Worm (Caenorhabditis elegans) whole organism, mixed stage, embryonic: ENCODE data around the gene M04B2.4.

Source experiments
- bed-3 ChIP-seq: fragments of 200-800 bp; sonication (Bioruptor generic); optimal IDR thresholded peaks from 3 replicates; lab custom pipeline; 2018; ENCODE audit warnings: mild to moderate bottlenecking, missing genetic modification characterization, moderate library complexity, missing compliant biosample characterization
- blmp-1 ChIP-seq: fragments of 150-350 bp; optimal IDR thresholded peaks from 2 replicates; lab custom pipeline; 2014; ENCODE audit warnings: missing biosample characterization, missing genetic modification characterization
- ceh-39 ChIP-seq: fragments of 150-350 bp; optimal IDR thresholded peaks from 2 replicates; lab custom pipeline; 2014; ENCODE audit warnings: missing biosample characterization, missing genetic modification characterization
- ceh-43 ChIP-seq: fragments of 200-800 bp; sonication (Bioruptor generic); optimal IDR thresholded peaks from 2 replicates; lab custom pipeline; 2018; ENCODE audit warnings: mild to moderate bottlenecking, missing genetic modification characterization, moderate library complexity, missing compliant biosample characterization
- ceh-83 ChIP-seq: fragments of 200-800 bp; sonication (Bioruptor generic); optimal IDR thresholded peaks from 2 replicates; lab custom pipeline; 2018; ENCODE audit warnings: mild to moderate bottlenecking, missing genetic modification characterization, missing compliant biosample characterization
- ces-1 ChIP-seq: fragments of 150-350 bp; optimal IDR thresholded peaks from 2 replicates; lab custom pipeline; 2014; ENCODE audit warnings: missing biosample characterization, missing genetic modification reagents, missing genetic modification characterization
- cnd-1 ChIP-seq: fragments of 200-800 bp; sonication (Bioruptor generic); optimal IDR thresholded peaks from 2 replicates; lab custom pipeline; 2018; ENCODE audit warnings: mild to moderate bottlenecking, missing genetic modification characterization, missing compliant biosample characterization
- drap-1 ChIP-seq: fragments of 200-800 bp; sonication (Bioruptor generic); optimal IDR thresholded peaks from 3 replicates; lab custom pipeline; 2018; ENCODE audit warnings: mild to moderate bottlenecking, missing genetic modification characterization, missing compliant biosample characterization
- elt-1 ChIP-seq: sonication (generic microtip); optimal IDR thresholded peaks from 2 replicates; lab custom pipeline; 2017; ENCODE audit warnings: missing genetic modification characterization, mild to moderate bottlenecking, missing compliant biosample characterization, antibody characterized with exemption, moderate library complexity, borderline replicate concordance; ENCODE audit not compliant: insufficient read depth
- elt-3 ChIP-seq: fragments of 150-350 bp; optimal IDR thresholded peaks from 2 replicates; lab custom pipeline; 2014; ENCODE audit warnings: missing biosample characterization, missing genetic modification characterization
- flh-1 ChIP-seq: fragments of 200-800 bp; sonication (Bioruptor generic); optimal IDR thresholded peaks from 2 replicates; lab custom pipeline; 2018; ENCODE audit warnings: mild to moderate bottlenecking, missing genetic modification characterization, moderate library complexity, missing compliant biosample characterization
- ham-2 ChIP-seq: fragments of 200-800 bp; sonication (Bioruptor generic); optimal IDR thresholded peaks from 2 replicates; lab custom pipeline; 2018; ENCODE audit warnings: mild to moderate bottlenecking, missing genetic modification characterization, missing compliant biosample characterization
- hlh-1 ChIP-seq: fragments of 150-350 bp; optimal IDR thresholded peaks from 2 replicates; lab custom pipeline; 2014; ENCODE audit warnings: missing biosample characterization, missing genetic modification reagents, missing genetic modification characterization
- lin-13 ChIP-seq: fragments of 150-350 bp; optimal IDR thresholded peaks from 2 replicates; lab custom pipeline; 2014; ENCODE audit warnings: missing biosample characterization, missing genetic modification characterization
- lin-32 ChIP-seq: fragments of 200-800 bp; sonication (Bioruptor generic); optimal IDR thresholded peaks from 2 replicates; lab custom pipeline; 2018; ENCODE audit warnings: mild to moderate bottlenecking, missing genetic modification characterization, missing compliant biosample characterization
- lsy-2 ChIP-seq: fragments of 150-350 bp; optimal IDR thresholded peaks from 2 replicates; lab custom pipeline; 2014; ENCODE audit warnings: missing biosample characterization, missing genetic modification characterization
- mab-5 ChIP-seq: fragments of 150-350 bp; optimal IDR thresholded peaks from 2 replicates; lab custom pipeline; 2014; ENCODE audit warnings: missing biosample characterization, missing genetic modification characterization
- mep-1 ChIP-seq: fragments of 150-350 bp; optimal IDR thresholded peaks from 2 replicates; lab custom pipeline; 2017; ENCODE audit warnings: missing biosample characterization, missing genetic modification reagents, missing genetic modification characterization, inconsistent platforms
- mls-2 ChIP-seq: sonication (generic microtip); optimal IDR thresholded peaks from 2 replicates; lab custom pipeline; 2016; ENCODE audit warnings: mild to moderate bottlenecking, missing genetic modification characterization, moderate library complexity, missing compliant biosample characterization
- nhr-12 ChIP-seq: fragments of 150-350 bp; optimal IDR thresholded peaks from 2 replicates; lab custom pipeline; 2014; ENCODE audit warnings: missing biosample characterization, missing genetic modification characterization
- nhr-2 ChIP-seq: fragments of 150-350 bp; optimal IDR thresholded peaks from 2 replicates; lab custom pipeline; 2014; ENCODE audit warnings: missing biosample characterization, missing genetic modification characterization
- nhr-237 ChIP-seq: fragments of 150-350 bp; optimal IDR thresholded peaks from 2 replicates; lab custom pipeline; 2014; ENCODE audit warnings: missing biosample characterization, missing genetic modification characterization
- nhr-28 ChIP-seq: fragments of 150-350 bp; optimal IDR thresholded peaks from 2 replicates; lab custom pipeline; 2014; ENCODE audit warnings: missing biosample characterization, missing genetic modification characterization
- nhr-76 ChIP-seq: sonication (generic microtip); optimal IDR thresholded peaks from 2 replicates; lab custom pipeline; 2017; ENCODE audit warnings: missing biosample characterization, missing genetic modification characterization
- pha-4 ChIP-seq: fragments of 150-350 bp; optimal IDR thresholded peaks from 2 replicates; lab custom pipeline; 2018; ENCODE audit warnings: missing biosample characterization, missing genetic modification reagents, missing genetic modification characterization
- sem-2 ChIP-seq: fragments of 200-800 bp; sonication (Bioruptor generic); optimal IDR thresholded peaks from 2 replicates; lab custom pipeline; 2018; ENCODE audit warnings: mild to moderate bottlenecking, missing genetic modification characterization, missing compliant biosample characterization
- snpc-4 ChIP-seq: fragments of 150-350 bp; optimal IDR thresholded peaks from 2 replicates; lab custom pipeline; 2014; ENCODE audit warnings: missing biosample characterization, missing genetic modification characterization
- sptf-1 ChIP-seq: sonication (generic microtip); optimal IDR thresholded peaks from 2 replicates; lab custom pipeline; 2017; ENCODE audit warnings: mild to moderate bottlenecking, missing genetic modification characterization, moderate library complexity, missing compliant biosample characterization
- tbx-8 ChIP-seq: fragments of 200-800 bp; sonication (Bioruptor generic); optimal IDR thresholded peaks from 2 replicates; lab custom pipeline; 2018; ENCODE audit warnings: mild to moderate bottlenecking, missing genetic modification characterization, moderate library complexity, missing compliant biosample characterization
- unc-120 ChIP-seq: sonication (generic microtip); optimal IDR thresholded peaks from 2 replicates; lab custom pipeline; 2017; ENCODE audit warnings: missing genetic modification characterization, missing compliant biosample characterization; ENCODE audit not compliant: poor library complexity, severe bottlenecking
- unc-39 ChIP-seq: fragments of 150-350 bp; optimal IDR thresholded peaks from 2 replicates; lab custom pipeline; 2014; ENCODE audit warnings: missing biosample characterization, missing genetic modification characterization
- unc-62 ChIP-seq: fragments of 150-350 bp; optimal IDR thresholded peaks from 2 replicates; lab custom pipeline; 2014; ENCODE audit warnings: missing biosample characterization, missing genetic modification reagents, missing genetic modification characterization
- zip-8 ChIP-seq: fragments of 150-350 bp; optimal IDR thresholded peaks from 2 replicates; lab custom pipeline; 2014; ENCODE audit warnings: missing biosample characterization, missing genetic modification characterization
- ztf-11 ChIP-seq: fragments of 150-350 bp; optimal IDR thresholded peaks from 2 replicates; lab custom pipeline; 2014; ENCODE audit warnings: missing biosample characterization, missing genetic modification characterization

The M04B2.4 gene

ce11 chrIV:11520960-11521359 is at the start of gene M04B2.4, which contains the start of gene gfl-1:
Gene M04B2.4, minus strand, starts transcription at chrIV:11521031.
Gene gfl-1, plus strand, starts transcription at chrIV:11521290.
- TF ChIP-seq nhr-237 (tag; lab: Kevin White, UChicago) (peak; percentile 10), nhr-2 (tag; lab: Kevin White, UChicago) (no peak), ceh-43 (GFP tag; lab: Kevin White, UChicago) (no peak), ces-1 (peak; percentile 10), unc-39 (tag; lab: Kevin White, UChicago) (no peak), nhr-76 (tag; lab: Kevin White, UChicago) (no peak), elt-1 (tag; lab: Kevin White, UChicago) (no peak)

ce11 chrIV:11570200-11570599 is 49.4 kb upstream of the M04B2.4 start, which contains the start of gene srgp-1:
Gene srgp-1, plus strand, starts transcription at chrIV:11570500.
- no peak for TF ChIP-seq ztf-11 (tag; lab: Kevin White, UChicago)
- no peak for TF ChIP-seq mls-2 (tag; lab: Kevin White, UChicago)
- no peak for TF ChIP-seq unc-120 (tag; lab: Kevin White, UChicago)
- no peak for TF ChIP-seq hlh-1 (tag; lab: Kevin White, UChicago)
- TF ChIP-seq ham-2 = no peak
- TF ChIP-seq nhr-28 (tag; lab: Kevin White, UChicago) = no peak
- TF ChIP-seq elt-1 (tag; lab: Kevin White, UChicago) = no peak
- no peak for TF ChIP-seq zip-8 (tag; lab: Kevin White, UChicago)
- no peak for TF ChIP-seq ceh-39 (tag; lab: Kevin White, UChicago)
- TF ChIP-seq pha-4 (tag; lab: Kevin White, UChicago) = no peak
- TF ChIP-seq mab-5 (tag; lab: Kevin White, UChicago) = no peak

- TF ChIP-seq elt-3 (tag; lab: Kevin White, UChicago) (no peak), zip-8 (tag; lab: Kevin White, UChicago) (no peak), pha-4 (tag; lab: Kevin White, UChicago) (no peak), cnd-1 (no peak), ham-2 (no peak), ztf-11 (tag; lab: Kevin White, UChicago) (no peak), nhr-237 (tag; lab: Kevin White, UChicago) (no peak), sptf-1 (tag; lab: Kevin White, UChicago) (no peak), blmp-1 (tag; lab: Kevin White, UChicago) (no peak)
- TF ChIP-seq, all 35 proteins: peak for 0
Observed at ce11 chrIV:11569795-11570194, 49.0 kb upstream of the M04B2.4 start.

ce11 chrIV:11568249-11568940 is 47.6 kb upstream of the M04B2.4 start:
- peak; percentile 26 for TF ChIP-seq ham-2
- TF ChIP-seq ztf-11 (tag; lab: Kevin White, UChicago) = no peak
- TF ChIP-seq mls-2 (tag; lab: Kevin White, UChicago) = no peak
- TF ChIP-seq pha-4 (tag; lab: Kevin White, UChicago) = peak; percentile 82
- no peak for TF ChIP-seq unc-120 (tag; lab: Kevin White, UChicago)
- TF ChIP-seq elt-3 (tag; lab: Kevin White, UChicago) = no peak
- TF ChIP-seq lsy-2 (tag; lab: Kevin White, UChicago) = no peak
- no peak for TF ChIP-seq bed-3 (GFP tag; lab: Kevin White, UChicago)
- TF ChIP-seq zip-8 (tag; lab: Kevin White, UChicago) = no peak
- TF ChIP-seq nhr-28 (tag; lab: Kevin White, UChicago) = no peak

- TF ChIP-seq zip-8 (tag; lab: Kevin White, UChicago) = no peak
- TF ChIP-seq drap-1 = no peak
- no peak for TF ChIP-seq flh-1 (GFP tag; lab: Kevin White, UChicago)
- TF ChIP-seq nhr-12 (tag; lab: Kevin White, UChicago) = no peak
- no peak for TF ChIP-seq nhr-76 (tag; lab: Kevin White, UChicago)
- peak; percentile 64 for TF ChIP-seq lin-13
- peak; percentile 84 for TF ChIP-seq pha-4 (tag; lab: Kevin White, UChicago)
- no peak for TF ChIP-seq nhr-28 (tag; lab: Kevin White, UChicago)
- no peak for TF ChIP-seq ham-2
- no peak for TF ChIP-seq mab-5 (tag; lab: Kevin White, UChicago)
- no peak for TF ChIP-seq lin-32 (GFP tag; lab: Kevin White, UChicago)
- TF ChIP-seq sptf-1 (tag; lab: Kevin White, UChicago) = no peak
- peak; percentile 23 for TF ChIP-seq unc-120 (tag; lab: Kevin White, UChicago)
- TF ChIP-seq unc-62 (GFP tag; lab: Kevin White, UChicago) = no peak
- TF ChIP-seq mls-2 (tag; lab: Kevin White, UChicago) = no peak
- TF ChIP-seq mep-1 (tag; lab: Kevin White, UChicago) = peak; percentile 82
- no peak for TF ChIP-seq ceh-39 (tag; lab: Kevin White, UChicago)
- TF ChIP-seq elt-3 (tag; lab: Kevin White, UChicago) = no peak
- no peak for TF ChIP-seq snpc-4
- no peak for TF ChIP-seq sem-2 (GFP tag; lab: Kevin White, UChicago)
- no peak for TF ChIP-seq ceh-83
- TF ChIP-seq ceh-43 (GFP tag; lab: Kevin White, UChicago) = no peak
- no peak for TF ChIP-seq ztf-11 (tag; lab: Kevin White, UChicago)
- TF ChIP-seq cnd-1 = peak; percentile 41
- no peak for TF ChIP-seq bed-3 (GFP tag; lab: Kevin White, UChicago)
- TF ChIP-seq nhr-237 (tag; lab: Kevin White, UChicago) = peak; percentile 72
- TF ChIP-seq blmp-1 (tag; lab: Kevin White, UChicago) = no peak
- no peak for TF ChIP-seq elt-1 (tag; lab: Kevin White, UChicago)
- peak; percentile 96 for TF ChIP-seq hlh-1 (tag; lab: Kevin White, UChicago)
- TF ChIP-seq lsy-2 (tag; lab: Kevin White, UChicago) = peak; percentile 99
- TF ChIP-seq nhr-2 (tag; lab: Kevin White, UChicago) = peak; percentile 9
- peak; percentile 61 for TF ChIP-seq ces-1
- TF ChIP-seq tbx-8 (GFP tag; lab: Kevin White, UChicago) = no peak
Observed at ce11 chrIV:11566146-11566545, 45.3 kb upstream of the M04B2.4 start, which contains the start of gene sec-24.1. Gene sec-24.1, minus strand, starts transcription at chrIV:11566194.
